Worm (Caenorhabditis elegans): ENCODE measurements around the gene C37C3.9.

DNA sequence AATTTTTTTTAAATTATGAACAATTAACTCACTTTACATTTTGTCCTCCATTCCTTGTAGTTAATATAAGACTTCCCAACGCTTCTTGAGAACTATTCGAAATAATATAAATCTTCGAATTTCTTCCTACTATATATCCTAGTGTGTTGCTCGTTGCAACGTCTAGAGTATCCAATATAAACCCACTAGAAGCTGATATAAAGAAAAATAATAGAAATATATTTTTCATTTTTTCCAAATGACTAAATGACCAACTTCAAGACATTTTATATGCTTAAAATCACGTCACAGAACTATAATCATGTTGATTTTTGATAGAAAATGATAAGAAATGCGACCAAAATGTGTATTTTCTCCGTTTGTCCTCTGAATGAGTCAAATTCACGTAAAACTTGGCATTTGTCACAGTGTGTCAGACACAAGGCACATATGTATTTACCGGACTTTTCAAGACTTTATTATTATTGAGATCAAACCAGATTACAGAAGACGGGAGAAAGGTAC lies 8.6 kb upstream of the C37C3.9 start, which contains the start of gene C37C3.10:
- no peak for TF ChIP-seq dmd-9 (GFP tag; IDR thresholded peaks at IDR 0.05)
- TF ChIP-seq pqm-1 (tag; optimal IDR thresholded peaks at IDR 0.05): no peak

Measured in whole organism, L4 larva.